Worm (Caenorhabditis elegans): ENCODE results near the gene C33H5.13.

- TF ChIP-seq nhr-77 (tag; optimal IDR thresholded peaks at IDR 0.05): no peak
- no peak for TF ChIP-seq zag-1 (tag; optimal IDR thresholded peaks at IDR 0.05)
- TF ChIP-seq nhr-11 (tag; optimal IDR thresholded peaks at IDR 0.05): no peak
- no peak for TF ChIP-seq egl-43 (GFP tag; IDR thresholded peaks at IDR 0.05)
- no peak for TF ChIP-seq ama-1 (optimal IDR thresholded peaks at IDR 0.05)
These were observed 4.5 kb upstream of the C33H5.13 start, which contains the start of gene sgo-1 for ce11 chrIV:7796432-7797113.
